Worm (Caenorhabditis elegans) whole organism, midembryonic: ENCODE measurements around the gene C54E4.5.

Experiments used
- T22C8.4 ChIP-seq: fragments of 200-800 bp; sonication (Bioruptor generic); IDR thresholded peaks from 2 replicates; pipeline ENCODE4 v1.3.6; 2022; ENCODE audit warnings: missing genetic modification characterization, missing compliant biosample characterization
- cog-1 ChIP-seq: sonication (generic microtip); optimal IDR thresholded peaks from 2 replicates; lab custom pipeline; 2016; ENCODE audit warnings: missing genetic modification characterization, missing compliant biosample characterization
- flt-1 ChIP-seq: fragments of 200-800 bp; sonication (Bioruptor generic); IDR thresholded peaks from 2 replicates; pipeline ENCODE4 v1.3.6; 2022; ENCODE audit warnings: missing genetic modification characterization, missing compliant biosample characterization
- klf-2 ChIP-seq: fragments of 200-800 bp; sonication (Bioruptor generic); conservative IDR thresholded peaks from 2 replicates; pipeline ENCODE4 v1.3.6; 2022; ENCODE audit warnings: missing genetic modification reagents, missing genetic modification characterization, missing compliant biosample characterization
- med-1 ChIP-seq: sonication (generic microtip); optimal IDR thresholded peaks from 2 replicates; lab custom pipeline; 2017; ENCODE audit warnings: missing genetic modification characterization, mild to moderate bottlenecking, missing compliant biosample characterization, antibody characterized with exemption, missing genetic modification reagents; ENCODE audit not compliant: insufficient read depth
- ref-1 ChIP-seq: fragments of 200-800 bp; sonication (Bioruptor generic); conservative IDR thresholded peaks from 2 replicates; pipeline ENCODE4 v1.3.6; 2022; ENCODE audit warnings: missing genetic modification reagents, missing genetic modification characterization, missing compliant biosample characterization
- tab-1 ChIP-seq: fragments of 200-800 bp; sonication (Bioruptor generic); IDR thresholded peaks from 2 replicates; pipeline ENCODE4 v1.3.6; 2022; ENCODE audit warnings: missing genetic modification characterization, missing compliant biosample characterization
- ztf-23 ChIP-seq: fragments of 200-800 bp; sonication (Bioruptor generic); IDR thresholded peaks from 2 replicates; pipeline ENCODE4 v1.3.6; 2022; ENCODE audit warnings: missing genetic modification reagents, missing genetic modification characterization, missing compliant biosample characterization
- ztf-29 ChIP-seq: fragments of 200-800 bp; sonication (Bioruptor generic); IDR thresholded peaks from 2 replicates; pipeline ENCODE4 v1.3.6; 2022; ENCODE audit warnings: missing genetic modification reagents, missing genetic modification characterization, missing compliant biosample characterization

Gene C54E4.5

DNA sequence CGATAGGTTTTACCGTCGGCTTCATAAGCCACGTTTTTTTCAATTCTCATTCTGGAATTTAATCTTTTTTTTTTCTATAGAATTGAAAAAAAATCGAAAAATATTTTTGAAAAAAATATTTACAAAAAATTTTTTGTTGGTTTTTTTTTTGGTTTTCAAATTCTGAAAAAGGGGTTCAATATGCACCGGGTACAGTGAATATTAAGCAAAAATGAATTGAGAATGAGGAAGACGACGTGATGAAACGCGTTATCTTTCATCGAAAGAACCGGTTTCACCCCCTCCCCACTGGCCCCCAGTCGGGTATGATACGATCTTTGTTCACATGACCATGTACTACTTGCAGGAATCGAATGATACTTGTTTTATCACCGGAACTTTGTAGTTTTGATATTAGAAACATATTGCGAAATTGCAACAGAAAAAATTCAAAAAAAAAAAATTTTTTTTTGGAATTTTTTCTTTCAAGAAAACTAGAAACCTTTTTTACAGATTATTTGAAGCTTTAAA is at the start of gene C54E4.5:
Gene C54E4.5 (minus strand): TSS at position 51 of the 510 bp plus-strand sequence.
- no peak for TF ChIP-seq T22C8.4 (GFP tag; lab: Robert Waterston, UW)
- TF ChIP-seq ztf-23 (GFP tag; lab: Robert Waterston, UW): no peak
- no peak for TF ChIP-seq tab-1 (GFP tag; lab: Robert Waterston, UW)

DNA sequence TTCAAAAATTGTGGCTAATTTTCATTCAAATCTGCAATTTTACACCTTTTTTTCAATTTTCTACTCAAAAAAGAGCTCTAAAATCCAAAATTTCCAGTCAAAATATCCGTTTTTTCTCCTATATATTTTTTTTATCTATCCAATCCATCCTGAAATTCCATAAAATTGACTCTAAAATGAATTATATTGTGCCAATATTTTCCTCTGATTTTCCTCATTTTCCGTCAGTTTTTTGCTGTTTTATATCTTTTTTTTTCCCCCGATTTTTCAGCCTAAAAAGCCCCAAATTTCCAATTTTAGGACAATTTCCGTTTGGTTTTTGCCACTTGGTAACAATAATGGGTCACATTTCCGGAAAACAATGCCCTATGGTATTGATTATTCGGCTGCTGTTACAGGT is 49.6 kb upstream of the C54E4.5 start, which contains the start of gene Y71G10AR.4:
Gene Y71G10AR.4 (plus strand): TSS at position 301 of the 400 bp plus-strand sequence.
- TF ChIP-seq med-1 (GFP tag; lab: Kevin White, UChicago) (no peak), ref-1 (GFP tag; lab: Robert Waterston, UW) (no peak), klf-2 (no peak), flt-1 (no peak), cog-1 (tag; lab: Kevin White, UChicago) (no peak)

DNA sequence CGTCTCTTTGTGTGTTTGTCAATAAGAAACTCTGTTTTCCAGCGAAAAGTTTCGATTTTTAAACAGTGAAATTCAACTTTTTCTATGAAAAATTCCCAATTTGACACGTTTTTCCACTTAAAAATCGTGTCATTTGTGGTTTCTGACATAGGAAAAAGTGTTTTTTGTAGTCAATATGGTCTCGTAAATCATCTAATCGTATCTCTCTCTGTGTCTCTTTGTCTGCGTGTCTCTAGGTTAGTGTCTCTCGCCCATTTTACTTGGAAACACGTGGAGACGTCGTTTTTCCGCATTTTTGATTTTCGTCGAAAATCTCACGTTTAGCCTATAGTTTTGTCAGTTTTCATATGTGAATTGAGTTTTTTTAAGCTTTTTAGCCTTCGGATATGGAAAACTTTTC is 46.5 kb upstream of the C54E4.5 start:
- TF ChIP-seq T22C8.4 (GFP tag; lab: Robert Waterston, UW) (no peak), klf-2 (no peak), ztf-23 (GFP tag; lab: Robert Waterston, UW) (no peak), ref-1 (GFP tag; lab: Robert Waterston, UW) (no peak), tab-1 (GFP tag; lab: Robert Waterston, UW) (no peak), ztf-29 (GFP tag; lab: Robert Waterston, UW) (no peak), flt-1 (no peak), med-1 (GFP tag; lab: Kevin White, UChicago) (no peak), cog-1 (tag; lab: Kevin White, UChicago) (no peak)

DNA sequence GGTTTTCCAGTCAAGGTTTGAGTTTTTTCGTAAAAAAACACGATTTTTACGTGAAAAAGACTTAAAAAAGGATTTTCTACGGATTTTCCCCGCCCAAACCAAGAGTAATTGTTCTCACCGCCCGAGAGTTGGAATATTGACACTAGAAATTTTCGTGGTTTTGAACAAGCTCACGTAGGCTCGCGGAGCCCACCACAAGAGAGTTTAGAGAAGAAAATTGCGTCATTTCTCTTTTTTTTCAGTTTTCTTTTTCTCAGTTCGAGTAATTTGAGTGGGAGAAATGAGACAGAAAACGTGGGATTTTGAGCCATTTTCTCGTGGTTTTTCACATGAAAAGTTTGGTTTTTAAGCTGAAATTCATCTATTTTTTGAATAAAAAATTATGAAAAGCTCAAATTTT is 44.5 kb upstream of the C54E4.5 start:
- no peak for TF ChIP-seq flt-1
- no peak for TF ChIP-seq klf-2
- no peak for TF ChIP-seq cog-1 (tag; lab: Kevin White, UChicago)
- TF ChIP-seq ztf-23 (GFP tag; lab: Robert Waterston, UW): no peak
- no peak for TF ChIP-seq ztf-29 (GFP tag; lab: Robert Waterston, UW)
- no peak for TF ChIP-seq tab-1 (GFP tag; lab: Robert Waterston, UW)
- TF ChIP-seq med-1 (GFP tag; lab: Kevin White, UChicago): no peak
- TF ChIP-seq T22C8.4 (GFP tag; lab: Robert Waterston, UW): no peak
- TF ChIP-seq ref-1 (GFP tag; lab: Robert Waterston, UW): no peak

DNA sequence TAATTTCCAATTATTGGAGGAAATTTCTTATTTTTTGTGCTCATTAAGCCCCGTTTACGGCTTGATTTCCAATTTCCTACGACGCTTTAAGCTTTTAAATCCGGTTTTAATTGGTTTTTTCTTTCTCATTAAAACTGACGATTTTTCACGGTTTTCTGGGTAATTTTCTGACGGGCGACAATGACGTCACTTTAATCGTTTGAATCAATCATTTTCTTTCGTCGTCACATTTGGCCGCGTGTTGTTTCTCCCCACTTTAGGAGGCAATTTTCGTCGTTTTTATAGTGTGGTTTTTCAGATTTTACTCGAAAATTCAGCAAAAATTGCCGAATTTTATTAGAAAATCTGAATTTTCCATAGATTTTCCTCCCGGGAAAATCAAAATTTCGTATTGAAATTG is 43.9 kb upstream of the C54E4.5 start:
- TF ChIP-seq T22C8.4 (GFP tag; lab: Robert Waterston, UW) (no peak), ztf-29 (GFP tag; lab: Robert Waterston, UW) (no peak), tab-1 (GFP tag; lab: Robert Waterston, UW) (no peak)

DNA sequence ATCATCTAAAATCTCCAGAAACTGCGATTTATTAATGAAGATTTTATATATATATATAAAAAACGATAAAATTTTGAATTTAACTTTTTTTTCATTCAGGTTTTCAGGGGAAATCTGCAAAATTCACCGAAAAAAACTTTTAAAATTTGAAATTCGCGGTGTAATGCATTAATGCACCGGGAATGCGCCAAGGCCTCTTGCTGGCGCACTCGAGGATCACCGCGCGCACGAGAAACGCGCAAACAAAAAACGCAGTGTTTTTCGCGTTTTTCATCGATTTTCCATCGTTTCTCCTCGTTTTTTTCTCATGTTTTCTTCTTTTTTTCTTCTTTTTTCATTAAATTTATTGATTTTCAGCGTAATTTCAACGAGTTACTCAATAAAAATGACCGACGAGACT is 28.4 kb upstream of the C54E4.5 start, which contains the start of gene hrpu-2:
Gene hrpu-2 (plus strand): TSS at position 352 of the 400 bp plus-strand sequence.
- TF ChIP-seq tab-1 (GFP tag; lab: Robert Waterston, UW) (no peak), ztf-29 (GFP tag; lab: Robert Waterston, UW) (no peak), klf-2 (no peak), flt-1 (no peak), T22C8.4 (GFP tag; lab: Robert Waterston, UW) (no peak), ztf-23 (GFP tag; lab: Robert Waterston, UW) (peak; percentile 70; the same call in 1 of the 2 replicates), ref-1 (GFP tag; lab: Robert Waterston, UW) (no peak), cog-1 (tag; lab: Kevin White, UChicago) (peak; percentile 36), med-1 (GFP tag; lab: Kevin White, UChicago) (no peak)

DNA sequence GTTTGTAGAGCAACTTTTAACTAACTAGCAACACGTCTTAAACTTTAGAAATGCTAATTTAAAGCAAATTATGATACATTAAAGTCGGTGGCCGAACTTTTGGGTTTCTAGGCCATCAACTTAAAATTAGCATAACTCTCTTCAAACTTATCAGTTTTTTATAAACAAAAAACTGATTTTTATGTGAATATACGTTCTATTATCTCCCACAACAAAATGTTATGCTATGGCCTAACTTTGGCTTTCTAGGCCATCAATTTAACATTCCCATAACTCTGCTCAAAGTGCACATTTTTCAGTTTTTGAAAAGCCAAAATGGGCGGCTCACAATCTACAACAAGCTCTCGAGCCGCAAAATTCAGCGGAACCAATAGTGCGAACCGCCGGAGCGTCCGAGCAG is 26.2 kb upstream of the C54E4.5 start, which contains the start of gene C54E4.1:
Gene C54E4.1 (plus strand): TSS at position 301 of the 400 bp plus-strand sequence.
- TF ChIP-seq ref-1 (GFP tag; lab: Robert Waterston, UW): no peak
- no peak for TF ChIP-seq med-1 (GFP tag; lab: Kevin White, UChicago)
- TF ChIP-seq T22C8.4 (GFP tag; lab: Robert Waterston, UW): no peak

DNA sequence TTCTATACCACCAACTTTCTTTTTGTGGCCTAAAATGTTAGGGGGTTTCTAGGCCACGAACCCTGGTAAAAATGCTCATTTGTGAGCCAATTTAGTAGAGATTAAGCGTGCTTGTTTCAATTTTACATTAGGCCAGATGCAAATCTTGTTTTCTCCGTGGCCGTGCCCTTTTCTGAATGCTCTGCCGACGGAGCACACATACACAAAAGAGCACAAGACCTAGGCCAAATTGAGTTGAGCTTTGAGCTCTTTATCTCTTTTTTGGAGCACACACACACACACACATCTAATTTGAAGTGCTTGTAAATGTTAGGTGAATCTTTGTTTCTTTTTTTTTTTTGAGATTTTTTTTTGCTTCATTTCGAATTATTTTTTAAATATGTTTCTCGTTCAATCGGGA is 23.8 kb upstream of the C54E4.5 start:
- no peak for TF ChIP-seq T22C8.4 (GFP tag; lab: Robert Waterston, UW)

DNA sequence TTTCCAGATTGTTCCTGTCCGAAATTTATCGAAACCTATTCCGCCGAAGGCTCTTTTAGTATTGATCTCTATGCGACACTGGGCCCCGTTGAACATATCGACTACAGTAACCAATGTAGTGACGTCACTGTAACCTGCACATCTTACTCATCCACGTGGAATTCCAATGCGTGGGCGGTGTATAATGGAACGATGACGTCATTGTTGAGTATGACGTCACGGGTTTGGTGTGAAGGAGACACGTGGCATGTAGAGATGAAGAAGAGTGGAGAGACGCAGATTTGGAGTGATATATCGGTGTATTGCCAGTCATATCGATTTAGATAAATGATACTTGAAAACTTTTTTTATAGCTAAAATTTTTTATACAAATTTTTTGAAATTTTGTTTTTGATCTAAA is 21.2 kb upstream of the C54E4.5 start:
- TF ChIP-seq ztf-29 (GFP tag; lab: Robert Waterston, UW) (no peak), ref-1 (GFP tag; lab: Robert Waterston, UW) (no peak), tab-1 (GFP tag; lab: Robert Waterston, UW) (no peak), ztf-23 (GFP tag; lab: Robert Waterston, UW) (no peak), cog-1 (tag; lab: Kevin White, UChicago) (no peak), med-1 (GFP tag; lab: Kevin White, UChicago) (no peak), klf-2 (no peak), flt-1 (no peak), T22C8.4 (GFP tag; lab: Robert Waterston, UW) (no peak)

DNA sequence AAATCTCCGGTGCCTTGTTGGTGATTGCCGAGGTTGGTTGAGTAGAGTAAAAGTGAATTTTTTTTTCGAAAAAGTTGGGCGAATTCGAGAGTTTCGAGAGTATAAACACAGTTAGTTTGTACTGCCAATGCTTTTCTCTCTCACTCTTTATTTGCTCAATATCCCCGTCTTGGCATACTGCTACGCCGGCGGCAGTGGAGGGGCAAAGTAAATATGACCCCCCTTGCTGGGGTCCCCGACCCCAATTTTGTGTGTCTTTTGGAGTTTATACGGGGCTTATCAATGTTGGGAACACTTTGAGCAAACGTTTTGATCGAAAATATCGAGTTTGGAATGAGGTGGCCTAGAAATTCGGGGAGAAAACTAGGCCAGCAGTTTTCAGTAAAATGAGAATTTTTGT is 19.4 kb upstream of the C54E4.5 start, which contains the start of gene C54E4.4:
Gene C54E4.4 (minus strand): TSS at position 101 of the 400 bp plus-strand sequence.
- TF ChIP-seq ztf-23 (GFP tag; lab: Robert Waterston, UW) (no peak), ref-1 (GFP tag; lab: Robert Waterston, UW) (no peak), cog-1 (tag; lab: Kevin White, UChicago) (no peak), flt-1 (no peak), med-1 (GFP tag; lab: Kevin White, UChicago) (no peak), T22C8.4 (GFP tag; lab: Robert Waterston, UW) (no peak), ztf-29 (GFP tag; lab: Robert Waterston, UW) (no peak), tab-1 (GFP tag; lab: Robert Waterston, UW) (no peak), klf-2 (no peak)
